Worm (Caenorhabditis elegans): Measurements from ENCODE around the gene F54D8.6.

F54D8.6 gene

ce11 chrIII:5141935-5142334 lies 39.1 kb downstream of the F54D8.6 start (continued):
- TF ChIP-seq ceh-63 (GFP tag; optimal IDR thresholded peaks at IDR 0.05) (no peak), lin-15B (tag; optimal IDR thresholded peaks at IDR 0.05) (no peak), unc-98 (GFP tag; IDR thresholded peaks at IDR 0.05) (no peak), C16A3.4 (tag; optimal IDR thresholded peaks at IDR 0.05) (no peak), efl-1 (optimal IDR thresholded peaks at IDR 0.05) (no peak), efl-1 (GFP tag; optimal IDR thresholded peaks at IDR 0.05 in 1 of 2) (peak in 1 of 2 experiments; percentile 53), unc-62 (GFP tag; optimal IDR thresholded peaks at IDR 0.05) (no peak), hlh-4 (tag; optimal IDR thresholded peaks at IDR 0.05) (no peak), unc-30 (tag; optimal IDR thresholded peaks at IDR 0.05) (no peak), ceh-90 (tag; optimal IDR thresholded peaks at IDR 0.05) (no peak), zip-4 (GFP tag; optimal IDR thresholded peaks at IDR 0.05) (no peak), egl-13 (tag; optimal IDR thresholded peaks at IDR 0.05) (no peak), pqm-1 (tag; optimal IDR thresholded peaks at IDR 0.05) (no peak), nhr-77 (tag; optimal IDR thresholded peaks at IDR 0.05) (no peak), fkh-8 (tag; optimal IDR thresholded peaks at IDR 0.05) (no peak), fos-1 (tag; optimal IDR thresholded peaks at IDR 0.05) (no peak), grh-1 (GFP tag; IDR thresholded peaks at IDR 0.05) (no peak), ztf-11 (tag; optimal IDR thresholded peaks at IDR 0.05) (no peak), efl-3 (GFP tag; optimal IDR thresholded peaks at IDR 0.05) (no peak), swsn-7 (tag; optimal IDR thresholded peaks at IDR 0.05) (no peak), aha-1 (tag; optimal IDR thresholded peaks at IDR 0.05) (no peak), snu-23 (GFP tag; optimal IDR thresholded peaks at IDR 0.05) (peak; percentile 8), mep-1 (tag; optimal IDR thresholded peaks at IDR 0.05) (no peak), lin-39 (tag; optimal IDR thresholded peaks at IDR 0.05) (no peak), nhr-76 (tag; optimal IDR thresholded peaks at IDR 0.05) (no peak), nhr-20 (tag; optimal IDR thresholded peaks at IDR 0.05) (peak; percentile 53), nhr-28 (tag; optimal IDR thresholded peaks at IDR 0.05) (no peak), mab-9 (GFP tag; IDR thresholded peaks at IDR 0.05) (no peak), irx-1 (tag; optimal IDR thresholded peaks at IDR 0.05) (no peak), skn-1 (tag; optimal IDR thresholded peaks at IDR 0.05) (no peak), pax-3 (tag; optimal IDR thresholded peaks at IDR 0.05) (no peak), xbp-1 (tag; optimal IDR thresholded peaks at IDR 0.05) (no peak), alr-1 (tag; optimal IDR thresholded peaks at IDR 0.05; ENCODE audit: borderline replicate concordance) (no peak), fkh-4 (tag; optimal IDR thresholded peaks at IDR 0.05; ENCODE audit: borderline replicate concordance) (no peak), lin-13 (GFP tag; optimal IDR thresholded peaks at IDR 0.05) (no peak), snpc-4 (tag; optimal IDR thresholded peaks at IDR 0.05) (no peak), rnt-1 (tag; optimal IDR thresholded peaks at IDR 0.05) (no peak), sptf-1 (tag; optimal IDR thresholded peaks at IDR 0.05) (no peak), mdl-1 (tag; optimal IDR thresholded peaks at IDR 0.05) (peak in 1 of 2 experiments; percentile 26), elt-2 (tag; optimal IDR thresholded peaks at IDR 0.05) (no peak), nhr-237 (tag; optimal IDR thresholded peaks at IDR 0.05) (no peak), lin-14 (GFP tag; optimal IDR thresholded peaks at IDR 0.05) (peak; percentile 37), dpl-1 (GFP tag; optimal IDR thresholded peaks at IDR 0.05) (no peak), unc-130 (tag; optimal IDR thresholded peaks at IDR 0.05) (peak; percentile 63), nhr-11 (tag; optimal IDR thresholded peaks at IDR 0.05) (no peak), zag-1 (tag; optimal IDR thresholded peaks at IDR 0.05) (no peak), hlh-17 (GFP tag; optimal IDR thresholded peaks at IDR 0.05; ENCODE audit: borderline replicate concordance) (no peak), ceh-88 (GFP tag; IDR thresholded peaks at IDR 0.05) (no peak), nhr-84 (tag; optimal IDR thresholded peaks at IDR 0.05) (no peak), lsy-2 (tag; optimal IDR thresholded peaks at IDR 0.05) (no peak), unc-86 (tag; optimal IDR thresholded peaks at IDR 0.05) (no peak), ceh-8 (GFP tag; optimal IDR thresholded peaks at IDR 0.05) (no peak), isw-1 (GFP tag; IDR thresholded peaks at IDR 0.05) (no peak), F16B12.6 (tag; optimal IDR thresholded peaks at IDR 0.05) (no peak), Y116A8C.19 (tag; optimal IDR thresholded peaks at IDR 0.05; ENCODE audit: borderline replicate concordance) (no peak)

Measured in whole organism, L1 larva.